Worm (Caenorhabditis elegans) whole organism, L4/young adult: ENCODE results near the gene H04J21.1.

Experiments used
- dao-5 ChIP-seq: sonication (generic microtip); optimal IDR thresholded peaks from 2 replicates; lab custom pipeline; 2016; ENCODE audit warnings: missing genotype, missing genetic modification characterization, moderate library complexity, missing compliant biosample characterization
- him-1 ChIP-seq: sonication (generic microtip); optimal IDR thresholded peaks from 2 replicates; lab custom pipeline; 2016; ENCODE audit warnings: missing genotype, missing genetic modification reagents, missing genetic modification characterization, missing compliant biosample characterization

DNA sequence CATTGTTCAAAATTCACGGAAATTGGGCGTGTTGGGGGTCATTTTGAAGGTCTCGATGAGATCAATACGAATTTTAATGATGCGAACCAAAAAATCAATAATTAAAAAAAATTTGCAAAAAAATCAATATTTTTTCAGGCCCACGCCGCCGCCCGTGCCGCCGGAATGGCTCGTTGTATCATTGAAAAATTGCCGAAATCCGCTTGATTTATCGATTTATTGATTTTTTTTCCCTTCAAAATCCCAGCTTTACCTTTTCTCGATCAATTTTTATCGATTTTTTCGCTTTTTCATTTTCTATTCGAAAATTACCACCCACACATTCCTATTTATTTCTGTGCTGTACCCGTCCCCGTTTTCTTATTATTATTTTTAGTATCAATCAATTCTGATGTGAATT lies 12.6 kb upstream of the H04J21.1 start:
- no peak for TF ChIP-seq him-1 (tag; lab: Kevin White, UChicago)
- TF ChIP-seq dao-5 (tag; lab: Kevin White, UChicago), result no peak
